Worm (Caenorhabditis elegans): Measurements from ENCODE around the gene nfx-1.

- TF ChIP-seq R02D3.7 (tag; optimal IDR thresholded peaks at IDR 0.05) = no peak
- no peak for TF ChIP-seq pqm-1 (tag; optimal IDR thresholded peaks at IDR 0.05)
Measured at ce11 chrIII:6381584-6382391, 6.6 kb downstream of the nfx-1 start, which contains the start of gene znf-622.
